Fruit fly (Drosophila melanogaster) Kc167 (cell line): Measurements from ENCODE around the gene Adk1.

Experiments used
- Sin3A ChIP-seq: fragments of >200 bp; optimal IDR thresholded peaks from 2 replicates; lab custom pipeline; 2018; ENCODE audit warnings: missing external identifiers
- h ChIP-seq: fragments of >200 bp; optimal IDR thresholded peaks from 3 replicates; lab custom pipeline; 2018; ENCODE audit warnings: missing external identifiers
- insv ChIP-seq: fragments of >200 bp; optimal IDR thresholded peaks from 3 replicates; lab custom pipeline; 2018; ENCODE audit warnings: missing external identifiers
- ttk ChIP-seq: sonication (Bioruptor generic); optimal IDR thresholded peaks from 2 replicates; lab custom pipeline; 2017; ENCODE audit warnings: missing external identifiers

dm6 chr3R:12211552-12211951 is 13.8 kb downstream of the Adk1 start:
- TF ChIP-seq insv (lab: Kevin White, UChicago) (no peak), Sin3A (lab: Kevin White, UChicago) (no peak), h (lab: Kevin White, UChicago) (no peak), ttk (lab: Kevin White, UChicago) (no peak)
